Worm (Caenorhabditis elegans) whole organism, late embryonic: ENCODE data around the gene slc-25A21.

ENCODE experiments used
- C08G9.2 ChIP-seq: sonication (generic microtip); optimal IDR thresholded peaks from 2 replicates; lab custom pipeline; 2016; ENCODE audit warnings: mild to moderate bottlenecking, missing genetic modification characterization, moderate library complexity, missing compliant biosample characterization
- C38D4.7 ChIP-seq: fragments of 200-800 bp; sonication (Bioruptor generic); optimal IDR thresholded peaks from 2 replicates; lab custom pipeline; 2018; ENCODE audit warnings: mild to moderate bottlenecking, missing genetic modification characterization, moderate library complexity, missing compliant biosample characterization
- K02D7.2 ChIP-seq: sonication (generic microtip); optimal IDR thresholded peaks from 2 replicates; lab custom pipeline; 2017; ENCODE audit warnings: mild to moderate bottlenecking, missing genetic modification characterization, missing compliant biosample characterization
- K09A11.1 ChIP-seq: sonication (generic microtip); optimal IDR thresholded peaks from 2 replicates; lab custom pipeline; 2017; ENCODE audit warnings: antibody characterized with exemption, mild to moderate bottlenecking, missing genetic modification characterization, missing compliant biosample characterization; ENCODE audit not compliant: insufficient read depth
- Y22D7AL.16 ChIP-seq: sonication (generic microtip); optimal IDR thresholded peaks from 2 replicates; lab custom pipeline; 2016; ENCODE audit warnings: missing genetic modification characterization, missing compliant biosample characterization
- ahr-1 ChIP-seq: sonication (generic microtip); optimal IDR thresholded peaks from 2 replicates; lab custom pipeline; 2016; ENCODE audit warnings: missing genetic modification characterization, missing compliant biosample characterization
- ama-1 ChIP-seq: fragments of 150-350 bp; optimal IDR thresholded peaks from 2 replicates; lab custom pipeline; 2014
- ceh-14 ChIP-seq: sonication (generic microtip); optimal IDR thresholded peaks from 2 replicates; lab custom pipeline; 2016; ENCODE audit warnings: missing genotype, missing genetic modification characterization, missing compliant biosample characterization
- ceh-18 ChIP-seq: sonication (generic microtip); optimal IDR thresholded peaks from 2 replicates; lab custom pipeline; 2016; ENCODE audit warnings: missing genetic modification characterization, missing compliant biosample characterization
- ceh-2 ChIP-seq: sonication (generic microtip); optimal IDR thresholded peaks from 2 replicates; lab custom pipeline; 2016; ENCODE audit warnings: missing genotype, missing genetic modification characterization, missing compliant biosample characterization
- ceh-22 ChIP-seq: sonication (generic microtip); optimal IDR thresholded peaks from 2 replicates; lab custom pipeline; 2017; ENCODE audit warnings: missing biosample characterization, missing genetic modification characterization
- ceh-24 ChIP-seq: sonication (generic microtip); optimal IDR thresholded peaks from 2 replicates; lab custom pipeline; 2016; ENCODE audit warnings: mild to moderate bottlenecking, missing genetic modification characterization, missing compliant biosample characterization
- ceh-30 ChIP-seq: fragments of 150-350 bp; optimal IDR thresholded peaks from 2 replicates; lab custom pipeline; 2014; ENCODE audit warnings: missing biosample characterization, missing genetic modification characterization
- ceh-31 ChIP-seq: sonication (generic microtip); optimal IDR thresholded peaks from 2 replicates; lab custom pipeline; 2016; ENCODE audit warnings: missing genetic modification characterization, missing compliant biosample characterization
- ceh-34 ChIP-seq: sonication (generic microtip); optimal IDR thresholded peaks from 2 replicates; lab custom pipeline; 2016; ENCODE audit warnings: mild to moderate bottlenecking, missing genetic modification characterization, missing compliant biosample characterization
- ceh-45 ChIP-seq: fragments of 200-800 bp; sonication (Bioruptor generic); IDR thresholded peaks from 2 replicates; pipeline ENCODE4 v1.3.6; 2022; ENCODE audit warnings: missing genetic modification reagents, missing genetic modification characterization, missing compliant biosample characterization
- ceh-6 ChIP-seq: fragments of 200-800 bp; sonication (Bioruptor generic); optimal IDR thresholded peaks from 2 replicates; lab custom pipeline; 2018; ENCODE audit warnings: mild to moderate bottlenecking, missing genetic modification characterization, missing compliant biosample characterization
- ceh-9 ChIP-seq: sonication (generic microtip); optimal IDR thresholded peaks from 2 replicates; lab custom pipeline; 2016; ENCODE audit warnings: mild to moderate bottlenecking, missing genetic modification characterization, inconsistent platforms, missing compliant biosample characterization
- che-1 ChIP-seq: sonication (generic microtip); optimal IDR thresholded peaks from 2 replicates; lab custom pipeline; 2016; ENCODE audit warnings: mild to moderate bottlenecking, missing genetic modification characterization, missing compliant biosample characterization
- dve-1 ChIP-seq: sonication (generic microtip); optimal IDR thresholded peaks from 2 replicates; lab custom pipeline; 2017; ENCODE audit warnings: antibody characterized with exemption, mild to moderate bottlenecking, missing genetic modification characterization, missing compliant biosample characterization
- elt-2 ChIP-seq: sonication (generic microtip); optimal IDR thresholded peaks from 2 replicates; lab custom pipeline; 2016; ENCODE audit warnings: missing genetic modification reagents, missing genetic modification characterization, missing compliant biosample characterization
- elt-4 ChIP-seq: sonication (generic microtip); optimal IDR thresholded peaks from 2 replicates; lab custom pipeline; 2016; ENCODE audit warnings: missing genetic modification characterization, missing compliant biosample characterization
- eyg-1 ChIP-seq: sonication (generic microtip); optimal IDR thresholded peaks from 2 replicates; lab custom pipeline; 2016; ENCODE audit warnings: missing genotype, missing genetic modification characterization, missing compliant biosample characterization
- fax-1 ChIP-seq: sonication (generic microtip); optimal IDR thresholded peaks from 2 replicates; lab custom pipeline; 2016; ENCODE audit warnings: missing genotype, missing genetic modification characterization, missing compliant biosample characterization
- fkh-6 ChIP-seq: sonication (generic microtip); optimal IDR thresholded peaks from 2 replicates; lab custom pipeline; 2016; ENCODE audit warnings: missing genetic modification characterization, missing compliant biosample characterization
- hlh-13 ChIP-seq: fragments of 200-800 bp; sonication (Bioruptor generic); optimal IDR thresholded peaks from 2 replicates; lab custom pipeline; 2018; ENCODE audit warnings: mild to moderate bottlenecking, missing genetic modification characterization, missing compliant biosample characterization
- hlh-30 ChIP-seq: sonication (generic microtip); optimal IDR thresholded peaks from 2 replicates; lab custom pipeline; 2017; ENCODE audit warnings: antibody characterized with exemption, missing genetic modification characterization, missing compliant biosample characterization; ENCODE audit not compliant: insufficient read depth
- hlh-8 ChIP-seq: sonication (generic microtip); optimal IDR thresholded peaks from 2 replicates; lab custom pipeline; 2016; ENCODE audit warnings: missing genotype, missing genetic modification characterization, missing compliant biosample characterization
- lim-6 ChIP-seq: sonication (generic microtip); optimal IDR thresholded peaks from 2 replicates; lab custom pipeline; 2016; ENCODE audit warnings: missing genetic modification characterization, missing compliant biosample characterization
- mec-3 ChIP-seq: sonication (generic microtip); optimal IDR thresholded peaks from 2 replicates; lab custom pipeline; 2016; ENCODE audit warnings: borderline replicate concordance, missing genetic modification characterization, missing compliant biosample characterization
- nfya-1 ChIP-seq: sonication (generic microtip); optimal IDR thresholded peaks from 2 replicates; lab custom pipeline; 2017; ENCODE audit warnings: missing genetic modification characterization, mild to moderate bottlenecking, missing compliant biosample characterization, antibody characterized with exemption, moderate library complexity
- nhr-11 ChIP-seq: fragments of 150-350 bp; optimal IDR thresholded peaks from 2 replicates; lab custom pipeline; 2014; ENCODE audit warnings: missing biosample characterization, missing genetic modification characterization
- nhr-232 ChIP-seq: sonication (generic microtip); optimal IDR thresholded peaks from 2 replicates; lab custom pipeline; 2016; ENCODE audit warnings: missing genetic modification characterization, missing compliant biosample characterization
- pat-9 ChIP-seq: fragments of 200-800 bp; sonication (Bioruptor generic); optimal IDR thresholded peaks from 2 replicates; lab custom pipeline; 2018; ENCODE audit warnings: mild to moderate bottlenecking, missing genetic modification characterization, moderate library complexity, missing compliant biosample characterization
- pax-1 ChIP-seq: fragments of 150-350 bp; optimal IDR thresholded peaks from 2 replicates; lab custom pipeline; 2014; ENCODE audit warnings: missing biosample characterization, missing genetic modification characterization
- pha-2 ChIP-seq: sonication (generic microtip); optimal IDR thresholded peaks from 2 replicates; lab custom pipeline; 2017; ENCODE audit warnings: mild to moderate bottlenecking, missing genetic modification characterization, missing compliant biosample characterization
- pqm-1 ChIP-seq: sonication (generic microtip); optimal IDR thresholded peaks from 2 replicates; lab custom pipeline; 2016; ENCODE audit warnings: missing genetic modification characterization, missing compliant biosample characterization
- pros-1 ChIP-seq: fragments of 150-350 bp; optimal IDR thresholded peaks from 2 replicates; lab custom pipeline; 2014; ENCODE audit warnings: missing biosample characterization, missing genetic modification reagents, missing genetic modification characterization
- sdc-2 ChIP-seq: sonication (generic microtip); optimal IDR thresholded peaks from 2 replicates; lab custom pipeline; 2016; ENCODE audit warnings: missing genotype, missing genetic modification characterization, missing compliant biosample characterization
- sox-2 ChIP-seq: fragments of 200-800 bp; sonication (Bioruptor generic); IDR thresholded peaks from 2 replicates; pipeline ENCODE4 v1.3.6; 2022; ENCODE audit warnings: missing genetic modification reagents, missing genetic modification characterization, missing compliant biosample characterization
- syd-9 ChIP-seq: sonication (generic microtip); optimal IDR thresholded peaks from 2 replicates; lab custom pipeline; 2016; ENCODE audit warnings: mild to moderate bottlenecking, missing genetic modification characterization, moderate library complexity, missing compliant biosample characterization
- tbx-7 ChIP-seq: sonication (generic microtip); optimal IDR thresholded peaks from 2 replicates; lab custom pipeline; 2016; ENCODE audit warnings: missing genotype, missing genetic modification characterization, missing compliant biosample characterization
- ttx-3 ChIP-seq: sonication (generic microtip); optimal IDR thresholded peaks from 2 replicates; lab custom pipeline; 2016; ENCODE audit warnings: missing genetic modification reagents, missing genetic modification characterization, missing compliant biosample characterization
- unc-3 ChIP-seq, 2 experiments: fragments of 200-800 bp in 1 of 2; sonication (Bioruptor generic) in 1 of 2; sonication (generic microtip) in 1 of 2; conservative IDR thresholded peaks in 1 of 2; optimal IDR thresholded peaks in 1 of 2; 2 replicates each; pipeline versions ENCODE4 v1.3.6 to Lab custom; 2016 to 2022; ENCODE audit warnings: missing compliant biosample characterization in 2 of 2, missing genetic modification characterization in 2 of 2, missing genetic modification reagents in 1 of 2
- unc-42 ChIP-seq: sonication (generic microtip); optimal IDR thresholded peaks from 2 replicates; lab custom pipeline; 2016; ENCODE audit warnings: missing genotype, missing genetic modification characterization, missing compliant biosample characterization
- unc-86 ChIP-seq: sonication (generic microtip); optimal IDR thresholded peaks from 2 replicates; lab custom pipeline; 2016; ENCODE audit warnings: missing genetic modification characterization, missing compliant biosample characterization
- ztf-16 ChIP-seq: sonication (generic microtip); optimal IDR thresholded peaks from 2 replicates; lab custom pipeline; 2017; ENCODE audit warnings: missing genetic modification characterization, missing compliant biosample characterization

slc-25A21 gene

DNA sequence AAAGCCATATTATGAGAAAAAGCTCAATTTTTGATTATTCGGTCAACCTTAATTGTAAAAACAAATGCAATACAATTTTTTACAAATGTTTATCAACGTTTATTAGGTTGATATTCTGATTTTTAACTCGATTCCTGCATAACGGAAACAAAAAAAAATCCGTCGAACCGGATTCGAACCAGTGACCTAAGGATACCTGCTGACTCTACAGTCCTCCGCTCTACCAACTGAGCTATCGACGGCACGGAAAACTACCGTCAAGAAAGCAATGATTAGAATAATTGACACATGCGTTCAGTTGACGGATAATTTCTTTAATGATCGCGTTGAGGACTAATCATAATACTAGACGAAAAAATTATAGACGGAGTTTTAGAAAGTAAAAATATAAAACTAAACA is 19.0 kb downstream of the slc-25A21 start:
- TF ChIP-seq lim-6 (tag; lab: Kevin White, UChicago) = no peak
- no peak for TF ChIP-seq sox-2
- no peak for TF ChIP-seq hlh-30
- no peak for TF ChIP-seq nfya-1
- TF ChIP-seq ceh-9 = no peak
- no peak for TF ChIP-seq elt-4 (tag; lab: Kevin White, UChicago)
- TF ChIP-seq ceh-18 = no peak

DNA sequence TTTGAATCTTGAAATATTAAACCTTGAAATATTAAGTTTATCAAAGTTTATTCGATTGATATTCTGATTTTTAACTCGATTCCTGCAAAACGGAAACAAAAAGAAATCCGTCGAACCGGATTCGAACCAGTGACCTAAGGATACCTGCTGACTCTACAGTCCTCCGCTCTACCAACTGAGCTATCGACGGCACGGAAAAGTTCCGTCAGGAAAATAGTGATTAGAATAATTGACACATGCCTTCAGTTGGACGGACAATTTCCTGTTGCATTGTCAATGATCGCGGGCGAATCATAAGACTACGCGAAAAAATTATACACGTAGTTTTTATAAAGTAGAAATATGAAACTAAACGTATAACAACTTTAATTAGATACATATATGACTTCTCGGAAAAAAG is 19.5 kb downstream of the slc-25A21 start:
- no peak for TF ChIP-seq tbx-7 (tag; lab: Kevin White, UChicago)
- TF ChIP-seq unc-86 = no peak
- TF ChIP-seq ceh-34 = no peak
- TF ChIP-seq ztf-16 = no peak
- TF ChIP-seq elt-2 = no peak
- TF ChIP-seq ceh-18 = no peak
- TF ChIP-seq hlh-30 = no peak
- TF ChIP-seq nfya-1 = no peak
- TF ChIP-seq pha-2 (tag; lab: Kevin White, UChicago) = no peak
- TF ChIP-seq hlh-13 (GFP tag; lab: Kevin White, UChicago) = no peak
- no peak for TF ChIP-seq che-1 (tag; lab: Kevin White, UChicago)
- no peak for TF ChIP-seq mec-3
- TF ChIP-seq ceh-2 (tag; lab: Kevin White, UChicago) = no peak
- no peak for TF ChIP-seq fax-1 (tag; lab: Kevin White, UChicago)
- no peak for TF ChIP-seq K02D7.2 (tag; lab: Kevin White, UChicago)

ce11 chrX:16209660-16210059 is 20.0 kb downstream of the slc-25A21 start:
- TF ChIP-seq C08G9.2 (tag; lab: Kevin White, UChicago) (peak; percentile 84), lim-6 (tag; lab: Kevin White, UChicago) (peak; percentile 36), pros-1 (tag; lab: Kevin White, UChicago) (no peak), unc-42 (tag; lab: Kevin White, UChicago) (peak; percentile 45), hlh-8 (tag; lab: Kevin White, UChicago) (peak; percentile 54), Y22D7AL.16 (tag; lab: Kevin White, UChicago) (peak; percentile 79), ceh-24 (peak; percentile 48), syd-9 (peak; percentile 72), K02D7.2 (tag; lab: Kevin White, UChicago) (peak; percentile 69), elt-2 (peak; percentile 92), pat-9 (tag; lab: Kevin White, UChicago) (peak; percentile 82), nfya-1 (peak; percentile 83), nhr-11 (no peak), dve-1 (tag; lab: Kevin White, UChicago) (peak; percentile 84), eyg-1 (tag; lab: Kevin White, UChicago) (peak; percentile 48), ceh-18 (peak; percentile 84), C38D4.7 (GFP tag; lab: Kevin White, UChicago) (peak; percentile 77), ceh-30 (tag; lab: Kevin White, UChicago) (peak; percentile 87), ceh-2 (tag; lab: Kevin White, UChicago) (peak; percentile 72), fkh-6 (peak; percentile 71), ceh-31 (peak; percentile 81), ama-1 (lab: Kevin White, UChicago) (no peak), ceh-6 (GFP tag; lab: Kevin White, UChicago) (peak; percentile 86), pha-2 (tag; lab: Kevin White, UChicago) (peak; percentile 84), ahr-1 (tag; lab: Kevin White, UChicago) (peak; percentile 46), unc-86 (peak; percentile 80), ceh-22 (no peak), pax-1 (tag; lab: Kevin White, UChicago) (peak; percentile 18), elt-4 (tag; lab: Kevin White, UChicago) (no peak), sox-2 (peak; percentile 81), unc-3 (GFP tag; conservative IDR thresholded peaks at IDR 0.05; lab: Robert Waterston, UW) (peak; percentile 88), unc-3 (tag; optimal IDR thresholded peaks at IDR 0.05; lab: Kevin White, UChicago) (peak; percentile 14), nhr-232 (tag; lab: Kevin White, UChicago) (peak; percentile 75), sdc-2 (tag; lab: Kevin White, UChicago) (peak; percentile 98), pqm-1 (tag; lab: Kevin White, UChicago) (peak; percentile 67), hlh-13 (GFP tag; lab: Kevin White, UChicago) (peak; percentile 76), tbx-7 (tag; lab: Kevin White, UChicago) (peak; percentile 49), fax-1 (tag; lab: Kevin White, UChicago) (peak; percentile 77), K09A11.1 (peak; percentile 78), ztf-16 (peak; percentile 75), ceh-45 (peak; percentile 80), ceh-14 (peak; percentile 61), ttx-3 (tag; lab: Kevin White, UChicago) (peak; percentile 65)
